Worm (Caenorhabditis elegans) whole organism, young adult: ENCODE data around the gene med-1.

ENCODE experiments used
- C17E4.6 ChIP-seq: fragments of 200-800 bp; sonication (Bioruptor generic); IDR thresholded peaks from 2 replicates; pipeline ENCODE4 v1.3.6; 2022; ENCODE audit warnings: missing genetic modification reagents, missing genetic modification characterization, missing compliant biosample characterization
- F37B4.10 ChIP-seq: fragments of 200-800 bp; sonication (Bioruptor generic); IDR thresholded peaks from 2 replicates; pipeline ENCODE4 v1.3.6; 2022; ENCODE audit warnings: missing genetic modification characterization, missing compliant biosample characterization
- gei-17 ChIP-seq: fragments of 200-800 bp; sonication (Bioruptor generic); optimal IDR thresholded peaks from 2 replicates; lab custom pipeline; 2018; ENCODE audit warnings: mild to moderate bottlenecking, missing genetic modification characterization, missing compliant biosample characterization
- ztf-25 ChIP-seq: fragments of 200-800 bp; sonication (Bioruptor generic); IDR thresholded peaks from 2 replicates; pipeline ENCODE4 v1.3.6; 2022; ENCODE audit warnings: missing genetic modification reagents, missing genetic modification characterization, missing compliant biosample characterization

med-1 gene

DNA sequence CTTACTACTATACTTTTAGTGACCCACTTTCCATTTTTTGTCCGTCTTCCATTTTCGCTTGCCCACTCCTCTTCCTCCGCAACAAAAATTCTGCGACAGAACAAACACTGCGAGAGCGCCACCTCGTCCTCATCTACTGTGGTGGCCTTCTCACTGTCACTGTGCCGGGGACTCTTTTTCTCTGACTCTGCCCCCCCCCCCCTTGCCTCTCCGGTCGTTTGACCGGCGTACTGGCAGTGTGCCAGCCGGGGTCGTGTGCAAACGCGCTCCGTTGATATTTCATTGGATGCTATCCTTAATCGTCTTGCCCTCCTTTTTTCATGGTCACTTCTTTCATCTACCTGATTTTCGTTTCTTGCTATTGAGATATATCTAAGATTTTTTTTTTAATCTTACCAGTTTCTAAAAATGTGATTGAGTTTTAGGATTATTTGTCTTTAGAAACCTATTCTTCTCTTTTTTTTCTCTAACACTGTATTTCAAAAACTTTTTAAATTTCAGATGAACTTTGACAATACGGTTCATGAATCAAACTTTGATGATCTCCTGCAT is 50.1 kb downstream of the med-1 start, which contains the start of gene atf-6 (continued):
- TF ChIP-seq ztf-25 (GFP tag; lab: Robert Waterston, UW) (0 out of 2 replicates have a peak, but pooled peaks have one; percentile 44), C17E4.6 (no peak), F37B4.10 (GFP tag; lab: Robert Waterston, UW) (no peak), gei-17 (GFP tag; lab: Kevin White, UChicago) (peak; percentile 70)
